Worm (Caenorhabditis elegans) whole organism, L2 larva: ENCODE measurements around the gene F08F8.6.

Experiments used
- C34F6.9 ChIP-seq: fragments of 150-350 bp; optimal IDR thresholded peaks from 2 replicates; lab custom pipeline; 2014; ENCODE audit warnings: missing biosample characterization, missing genetic modification characterization
- F13H6.1 ChIP-seq: sonication (generic microtip); optimal IDR thresholded peaks from 2 replicates; lab custom pipeline; 2016; ENCODE audit warnings: missing genetic modification characterization, missing compliant biosample characterization
- R02D3.7 ChIP-seq: fragments of 150-350 bp; optimal IDR thresholded peaks from 2 replicates; lab custom pipeline; 2014; ENCODE audit warnings: missing biosample characterization, missing genetic modification characterization
- Y55F3AM.14 ChIP-seq: fragments of 200-800 bp; sonication (Bioruptor generic); optimal IDR thresholded peaks from 2 replicates; lab custom pipeline; 2018; ENCODE audit warnings: mild to moderate bottlenecking, missing genetic modification characterization, missing compliant biosample characterization
- alr-1 ChIP-seq: fragments of 150-350 bp; optimal IDR thresholded peaks from 2 replicates; lab custom pipeline; 2014; ENCODE audit warnings: missing biosample characterization, missing genetic modification characterization
- aly-2 ChIP-seq: fragments of 150-350 bp; optimal IDR thresholded peaks from 2 replicates; lab custom pipeline; 2014; ENCODE audit warnings: missing biosample characterization, missing genetic modification characterization
- ama-1 ChIP-seq: fragments of 150-350 bp; optimal IDR thresholded peaks from 2 replicates; lab custom pipeline; 2018; ENCODE audit warnings: inconsistent platforms
- blmp-1 ChIP-seq: sonication (generic microtip); optimal IDR thresholded peaks from 2 replicates; lab custom pipeline; 2017; ENCODE audit warnings: missing genetic modification characterization, mild to moderate bottlenecking, missing compliant biosample characterization, antibody characterized with exemption, moderate library complexity; ENCODE audit not compliant: insufficient read depth
- ceh-16 ChIP-seq: fragments of 150-350 bp; optimal IDR thresholded peaks from 2 replicates; lab custom pipeline; 2014; ENCODE audit warnings: missing biosample characterization, missing genetic modification characterization
- ceh-82 ChIP-seq: fragments of 150-350 bp; optimal IDR thresholded peaks from 2 replicates; lab custom pipeline; 2014; ENCODE audit warnings: missing biosample characterization, missing genetic modification characterization
- crh-2 ChIP-seq: sonication (generic microtip); optimal IDR thresholded peaks from 2 replicates; lab custom pipeline; 2017; ENCODE audit warnings: missing biosample characterization, missing genetic modification characterization
- dmd-4 ChIP-seq: sonication (generic microtip); optimal IDR thresholded peaks from 2 replicates; lab custom pipeline; 2017; ENCODE audit warnings: missing biosample characterization, missing genetic modification characterization
- egl-27 ChIP-seq: sonication (generic microtip); optimal IDR thresholded peaks from 3 replicates; lab custom pipeline; 2017; ENCODE audit warnings: missing biosample characterization, missing genetic modification reagents, missing genetic modification characterization
- elt-1 ChIP-seq: fragments of 150-350 bp; optimal IDR thresholded peaks from 2 replicates; lab custom pipeline; 2014; ENCODE audit warnings: missing biosample characterization, missing genetic modification characterization
- elt-3 ChIP-seq: sonication (generic microtip); optimal IDR thresholded peaks from 2 replicates; lab custom pipeline; 2017; ENCODE audit warnings: missing biosample characterization, missing genetic modification characterization
- fos-1 ChIP-seq: fragments of 150-350 bp; optimal IDR thresholded peaks from 2 replicates; lab custom pipeline; 2014; ENCODE audit warnings: missing biosample characterization, missing genetic modification characterization
- gmeb-1 ChIP-seq: fragments of 150-350 bp; optimal IDR thresholded peaks from 2 replicates; lab custom pipeline; 2014; ENCODE audit warnings: missing biosample characterization, missing genetic modification characterization
- lin-11 ChIP-seq: fragments of 150-350 bp; sonication (generic microtip); optimal IDR thresholded peaks from 2 replicates; lab custom pipeline; 2014; ENCODE audit warnings: missing biosample characterization, missing genetic modification characterization, inconsistent platforms, mixed read lengths
- lin-13 ChIP-seq: fragments of 150-350 bp; optimal IDR thresholded peaks from 2 replicates; lab custom pipeline; 2014; ENCODE audit warnings: missing biosample characterization, missing genetic modification reagents, missing genetic modification characterization
- lin-39 ChIP-seq: fragments of 150-350 bp; optimal IDR thresholded peaks from 2 replicates; lab custom pipeline; 2014; ENCODE audit warnings: missing biosample characterization, missing genetic modification reagents, missing genetic modification characterization
- lsy-2 ChIP-seq, 2 experiments: fragments of 150-350 bp in 1 of 2; sonication (generic microtip) in 1 of 2; optimal IDR thresholded peaks; 2 replicates each; lab custom pipeline; 2014 to 2017; ENCODE audit warnings: missing biosample characterization in 2 of 2, missing genetic modification characterization in 2 of 2
- mab-5 ChIP-seq: fragments of 150-350 bp; optimal IDR thresholded peaks from 2 replicates; lab custom pipeline; 2014; ENCODE audit warnings: missing biosample characterization, missing genetic modification characterization
- mbf-1 ChIP-seq: sonication (generic microtip); optimal IDR thresholded peaks from 2 replicates; lab custom pipeline; 2017; ENCODE audit warnings: missing biosample characterization, missing genetic modification characterization
- mdl-1 ChIP-seq, 2 experiments: fragments of 150-350 bp in 1 of 2; sonication (generic microtip) in 1 of 2; optimal IDR thresholded peaks; 2 replicates each; lab custom pipeline; 2017; ENCODE audit warnings: missing biosample characterization in 2 of 2, missing genetic modification characterization in 2 of 2
- nhr-10 ChIP-seq: sonication (generic microtip); optimal IDR thresholded peaks from 2 replicates; lab custom pipeline; 2017; ENCODE audit warnings: missing biosample characterization, missing genetic modification characterization
- nhr-11 ChIP-seq: fragments of 150-350 bp; optimal IDR thresholded peaks from 2 replicates; lab custom pipeline; 2014; ENCODE audit warnings: missing biosample characterization, missing genetic modification characterization
- nhr-129 ChIP-seq: fragments of 150-350 bp; optimal IDR thresholded peaks from 2 replicates; lab custom pipeline; 2014; ENCODE audit warnings: missing biosample characterization, missing genetic modification characterization
- nhr-21 ChIP-seq: fragments of 150-350 bp; optimal IDR thresholded peaks from 2 replicates; lab custom pipeline; 2014; ENCODE audit warnings: missing biosample characterization, missing genetic modification characterization
- nhr-23 ChIP-seq: fragments of 150-350 bp; optimal IDR thresholded peaks from 2 replicates; lab custom pipeline; 2014; ENCODE audit warnings: missing biosample characterization, missing genetic modification reagents, missing genetic modification characterization
- nhr-6 ChIP-seq: fragments of 150-350 bp; optimal IDR thresholded peaks from 2 replicates; lab custom pipeline; 2014; ENCODE audit warnings: missing biosample characterization, missing genetic modification characterization
- nhr-77 ChIP-seq: fragments of 150-350 bp; optimal IDR thresholded peaks from 2 replicates; lab custom pipeline; 2014; ENCODE audit warnings: missing biosample characterization, missing genetic modification characterization
- peb-1 ChIP-seq: fragments of 150-350 bp; optimal IDR thresholded peaks from 2 replicates; lab custom pipeline; 2014; ENCODE audit warnings: missing biosample characterization, missing genetic modification characterization
- sem-4 ChIP-seq: fragments of 150-350 bp; optimal IDR thresholded peaks from 2 replicates; lab custom pipeline; 2014; ENCODE audit warnings: missing biosample characterization, missing genetic modification reagents, missing genetic modification characterization
- skn-1 ChIP-seq: sonication (generic microtip); optimal IDR thresholded peaks from 2 replicates; lab custom pipeline; 2017; ENCODE audit warnings: missing biosample characterization, missing genetic modification characterization
- sma-3 ChIP-seq: sonication (generic microtip); optimal IDR thresholded peaks from 2 replicates; lab custom pipeline; 2016; ENCODE audit warnings: missing genetic modification reagents, missing genetic modification characterization, missing compliant biosample characterization
- sma-9 ChIP-seq, 2 experiments: fragments of 150-350 bp in 1 of 2; sonication (generic microtip) in 1 of 2; optimal IDR thresholded peaks; 2 replicates each; lab custom pipeline; 2014 to 2016; ENCODE audit warnings: missing genetic modification characterization in 2 of 2, mild to moderate bottlenecking in 1 of 2, missing biosample characterization in 1 of 2, missing compliant biosample characterization in 1 of 2, missing genetic modification reagents in 1 of 2, moderate library complexity in 1 of 2
- snpc-4 ChIP-seq: fragments of 150-350 bp; optimal IDR thresholded peaks from 2 replicates; lab custom pipeline; 2014; ENCODE audit warnings: missing biosample characterization, missing genetic modification characterization
- unc-39 ChIP-seq: fragments of 150-350 bp; optimal IDR thresholded peaks from 2 replicates; lab custom pipeline; 2014; ENCODE audit warnings: missing biosample characterization, missing genetic modification characterization
- unc-55 ChIP-seq: fragments of 150-350 bp; sonication (generic microtip); optimal IDR thresholded peaks from 3 replicates; lab custom pipeline; 2014; ENCODE audit warnings: missing biosample characterization, missing genetic modification reagents, missing genetic modification characterization
- unc-62 ChIP-seq: fragments of 150-350 bp; optimal IDR thresholded peaks from 2 replicates; lab custom pipeline; 2014; ENCODE audit warnings: missing biosample characterization, missing genetic modification reagents, missing genetic modification characterization
- zag-1 ChIP-seq: fragments of 150-350 bp; optimal IDR thresholded peaks from 2 replicates; lab custom pipeline; 2014; ENCODE audit warnings: missing biosample characterization, missing genetic modification characterization
- ztf-1 ChIP-seq: fragments of 200-800 bp; sonication (Bioruptor generic); conservative IDR thresholded peaks from 2 replicates; pipeline ENCODE4 v1.3.6; 2022; ENCODE audit warnings: missing genetic modification characterization, missing compliant biosample characterization
- ztf-11 ChIP-seq: sonication (generic microtip); optimal IDR thresholded peaks from 2 replicates; lab custom pipeline; 2017; ENCODE audit warnings: missing biosample characterization, missing genetic modification characterization

Gene F08F8.6

DNA sequence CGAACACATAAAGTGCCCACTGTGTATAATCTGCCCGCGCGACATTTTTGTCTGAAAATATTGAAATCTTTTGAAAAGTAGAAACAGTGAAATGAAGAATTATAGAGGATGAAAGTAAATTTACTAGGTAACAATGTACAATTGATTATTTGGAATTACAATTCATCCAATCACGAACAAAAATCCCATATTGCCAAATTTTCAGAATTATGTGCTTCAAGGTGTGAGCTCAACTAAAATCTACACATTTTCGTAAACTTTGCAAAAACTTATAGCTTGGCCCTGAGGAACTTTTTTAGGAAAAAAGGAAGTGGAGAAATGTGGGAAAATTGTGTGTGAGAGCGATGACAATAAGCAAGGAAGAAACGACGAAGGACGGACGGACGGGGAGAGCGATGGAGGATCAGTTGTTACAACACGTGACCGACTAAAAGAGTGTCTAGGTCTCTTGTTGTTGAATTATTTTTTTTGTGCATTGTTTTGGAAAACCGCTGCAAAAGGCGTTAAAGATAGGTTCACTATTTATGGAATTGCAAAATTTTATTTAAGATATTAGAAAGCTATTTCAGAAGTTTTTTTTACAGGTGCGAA is 31.3 kb downstream of the F08F8.6 start, which contains the start of gene mml-1:
Gene mml-1, minus strand, starts transcription at position 51 of the 591 bp plus-strand sequence.
- no peak for TF ChIP-seq unc-39 (tag; lab: Kevin White, UChicago)
- peak; percentile 51 for TF ChIP-seq nhr-129
- TF ChIP-seq lin-13 (GFP tag; lab: Kevin White, UChicago), result peak; percentile 2
- no peak for TF ChIP-seq peb-1 (tag; lab: Kevin White, UChicago)
- TF ChIP-seq C34F6.9 (tag; lab: Kevin White, UChicago), result peak; percentile 57
- no peak for TF ChIP-seq zag-1 (tag; lab: Kevin White, UChicago)
- TF ChIP-seq elt-3 (tag; lab: Kevin White, UChicago), result no peak
- peak in 1 of 2 experiments; percentile 31 for TF ChIP-seq lsy-2 (tag; optimal IDR thresholded peaks at IDR 0.05; lab: Kevin White, UChicago)
- no peak for TF ChIP-seq nhr-11 (tag; lab: Kevin White, UChicago)
- TF ChIP-seq Y55F3AM.14, result no peak
- TF ChIP-seq ama-1, result peak; percentile 85
- TF ChIP-seq skn-1, result no peak
- no peak for TF ChIP-seq sma-9 (GFP tag; optimal IDR thresholded peaks at IDR 0.05; lab: Kevin White, UChicago)
- no peak for TF ChIP-seq sma-9 (tag; optimal IDR thresholded peaks at IDR 0.05; lab: Kevin White, UChicago)
- TF ChIP-seq crh-2 (tag; lab: Kevin White, UChicago), result peak; percentile 23
- no peak for TF ChIP-seq sem-4
- TF ChIP-seq aly-2, result no peak

DNA sequence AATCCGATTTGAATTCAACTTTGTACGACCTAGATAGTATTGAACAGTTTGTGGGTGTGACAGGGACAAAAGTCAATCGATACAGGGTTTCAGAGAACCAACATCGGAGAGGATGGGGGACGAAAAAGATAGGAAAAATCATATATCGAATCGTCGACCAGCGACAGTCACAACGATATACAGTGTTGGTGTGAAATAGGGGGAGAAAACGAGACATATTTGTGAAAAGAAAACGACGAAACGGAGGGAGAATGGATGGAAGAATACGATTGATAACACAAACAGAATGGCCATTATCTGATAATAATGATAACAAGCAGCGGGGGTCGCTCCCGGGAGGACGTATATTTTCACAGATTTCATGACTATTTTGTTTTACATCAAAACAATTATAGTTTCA is 31.9 kb downstream of the F08F8.6 start:
- peak; percentile 7 for TF ChIP-seq ama-1
- TF ChIP-seq fos-1 (tag; lab: Kevin White, UChicago), result peak; percentile 88
- peak; percentile 30 for TF ChIP-seq nhr-21
- TF ChIP-seq crh-2 (tag; lab: Kevin White, UChicago), result peak; percentile 24
- TF ChIP-seq lin-11 (tag; lab: Kevin White, UChicago), result no peak
- no peak for TF ChIP-seq lsy-2 (tag; optimal IDR thresholded peaks at IDR 0.05; lab: Kevin White, UChicago)
- no peak for TF ChIP-seq ztf-11 (tag; lab: Kevin White, UChicago)
- TF ChIP-seq alr-1 (tag; lab: Kevin White, UChicago), result no peak
- TF ChIP-seq sma-3, result peak; percentile 52
- peak; percentile 9 for TF ChIP-seq sma-9 (GFP tag; optimal IDR thresholded peaks at IDR 0.05; lab: Kevin White, UChicago)
- TF ChIP-seq sma-9 (tag; optimal IDR thresholded peaks at IDR 0.05; lab: Kevin White, UChicago), result no peak
- TF ChIP-seq mdl-1 (tag; optimal IDR thresholded peaks at IDR 0.05; lab: Kevin White, UChicago), result no peak
- no peak for TF ChIP-seq unc-55
- TF ChIP-seq elt-1 (tag; lab: Kevin White, UChicago), result no peak
- no peak for TF ChIP-seq snpc-4 (tag; lab: Kevin White, UChicago)
- no peak for TF ChIP-seq gmeb-1 (tag; lab: Kevin White, UChicago)
- peak; percentile 39 for TF ChIP-seq nhr-129
- TF ChIP-seq blmp-1 (tag; lab: Kevin White, UChicago), result no peak
- TF ChIP-seq, all 48 proteins: peak for 7

- no peak for TF ChIP-seq ceh-82 (tag; lab: Kevin White, UChicago)
- no peak for TF ChIP-seq lin-11 (tag; lab: Kevin White, UChicago)
- TF ChIP-seq ceh-16 (tag; lab: Kevin White, UChicago), result no peak
- peak; percentile 75 for TF ChIP-seq fos-1 (tag; lab: Kevin White, UChicago)
- no peak for TF ChIP-seq zag-1 (tag; lab: Kevin White, UChicago)
- peak; percentile 15 for TF ChIP-seq unc-62
- peak; percentile 59 for TF ChIP-seq ama-1
- no peak for TF ChIP-seq mbf-1 (tag; lab: Kevin White, UChicago)
- TF ChIP-seq elt-3 (tag; lab: Kevin White, UChicago), result no peak
- TF ChIP-seq snpc-4 (tag; lab: Kevin White, UChicago), result peak; percentile 41
- TF ChIP-seq ztf-1 (GFP tag; lab: Robert Waterston, UW), result no peak
- TF ChIP-seq dmd-4 (tag; lab: Kevin White, UChicago), result no peak
- peak; percentile 33 to 76 for TF ChIP-seq lsy-2 (tag; optimal IDR thresholded peaks at IDR 0.05; lab: Kevin White, UChicago)
- peak; percentile 66 for TF ChIP-seq Y55F3AM.14
- peak; percentile 70 for TF ChIP-seq sem-4
- peak; percentile 92 for TF ChIP-seq crh-2 (tag; lab: Kevin White, UChicago)
- peak; percentile 8 for TF ChIP-seq nhr-10 (tag; lab: Kevin White, UChicago)
- no peak for TF ChIP-seq lin-39 (tag; lab: Kevin White, UChicago)
- peak; percentile 91 for TF ChIP-seq sma-9 (GFP tag; optimal IDR thresholded peaks at IDR 0.05; lab: Kevin White, UChicago)
- no peak for TF ChIP-seq sma-9 (tag; optimal IDR thresholded peaks at IDR 0.05; lab: Kevin White, UChicago)
- TF ChIP-seq F13H6.1 (tag; lab: Kevin White, UChicago), result peak; percentile 58
- TF ChIP-seq R02D3.7 (tag; lab: Kevin White, UChicago), result no peak
- TF ChIP-seq nhr-6 (tag; lab: Kevin White, UChicago), result peak; percentile 67
- peak; percentile 82 for TF ChIP-seq C34F6.9 (tag; lab: Kevin White, UChicago)
- no peak for TF ChIP-seq nhr-77
- peak; percentile 60 for TF ChIP-seq egl-27 (tag; lab: Kevin White, UChicago)
- TF ChIP-seq mdl-1 (tag; optimal IDR thresholded peaks at IDR 0.05; lab: Kevin White, UChicago), result peak; percentile 92 to 96
- no peak for TF ChIP-seq aly-2
- no peak for TF ChIP-seq alr-1 (tag; lab: Kevin White, UChicago)
- TF ChIP-seq nhr-11 (tag; lab: Kevin White, UChicago), result no peak
- peak; percentile 93 for TF ChIP-seq nhr-21
- no peak for TF ChIP-seq nhr-23 (tag; lab: Kevin White, UChicago)
- TF ChIP-seq peb-1 (tag; lab: Kevin White, UChicago), result no peak
- peak; percentile 69 for TF ChIP-seq gmeb-1 (tag; lab: Kevin White, UChicago)
- TF ChIP-seq unc-55, result peak; percentile 52
- TF ChIP-seq blmp-1 (tag; lab: Kevin White, UChicago), result peak; percentile 75
- TF ChIP-seq elt-1 (tag; lab: Kevin White, UChicago), result no peak
- no peak for TF ChIP-seq mab-5 (tag; lab: Kevin White, UChicago)
Observed at ce11 chrIII:7376143-7376802, 32.8 kb downstream of the F08F8.6 start.
